Worm (Caenorhabditis elegans) whole organism, young adult: ENCODE results near the gene T02H6.10.

ENCODE experiments used
- B0019.2 ChIP-seq: fragments of 200-800 bp; sonication (Bioruptor generic); conservative IDR thresholded peaks from 2 replicates; pipeline ENCODE4 v1.3.6; 2022; ENCODE audit warnings: missing genetic modification reagents, missing genetic modification characterization, missing compliant biosample characterization
- C17E4.6 ChIP-seq: fragments of 200-800 bp; sonication (Bioruptor generic); IDR thresholded peaks from 2 replicates; pipeline ENCODE4 v1.3.6; 2022; ENCODE audit warnings: missing genetic modification reagents, missing genetic modification characterization, missing compliant biosample characterization
- D2030.7 ChIP-seq: fragments of 200-800 bp; sonication (Bioruptor generic); IDR thresholded peaks from 2 replicates; pipeline ENCODE4 v1.3.6; 2022; ENCODE audit warnings: missing genetic modification reagents, missing genetic modification characterization, missing compliant biosample characterization
- F33H1.4 ChIP-seq: fragments of 200-800 bp; sonication (Bioruptor generic); IDR thresholded peaks from 2 replicates; pipeline ENCODE4 v1.3.6; 2022; ENCODE audit warnings: missing genetic modification reagents, missing genetic modification characterization, missing compliant biosample characterization
- F37B4.10 ChIP-seq: fragments of 200-800 bp; sonication (Bioruptor generic); IDR thresholded peaks from 2 replicates; pipeline ENCODE4 v1.3.6; 2022; ENCODE audit warnings: missing genetic modification characterization, missing compliant biosample characterization
- Y67H2A.10 ChIP-seq: fragments of 200-800 bp; sonication (Bioruptor generic); conservative IDR thresholded peaks from 2 replicates; pipeline ENCODE4 v1.3.6; 2022; ENCODE audit warnings: missing genetic modification reagents, missing genetic modification characterization, missing compliant biosample characterization
- Y79H2A.3 ChIP-seq: fragments of 200-800 bp; sonication (Bioruptor generic); conservative IDR thresholded peaks from 2 replicates; pipeline ENCODE4 v1.3.6; 2022; ENCODE audit warnings: missing genetic modification reagents, missing genetic modification characterization, missing compliant biosample characterization
- Y95B8A.8 ChIP-seq: fragments of 200-800 bp; sonication (Bioruptor generic); IDR thresholded peaks from 2 replicates; pipeline ENCODE4 v1.3.6; 2022; ENCODE audit warnings: missing genetic modification reagents, missing genetic modification characterization, missing compliant biosample characterization
- aptf-3 ChIP-seq: fragments of 200-800 bp; sonication (Bioruptor generic); IDR thresholded peaks from 2 replicates; pipeline ENCODE4 v1.3.6; 2022; ENCODE audit warnings: missing genetic modification characterization, missing compliant biosample characterization
- attf-3 ChIP-seq: fragments of 200-800 bp; sonication (Bioruptor generic); conservative IDR thresholded peaks from 2 replicates; pipeline ENCODE4 v1.3.6; 2022; ENCODE audit warnings: missing genetic modification reagents, missing genetic modification characterization, missing compliant biosample characterization
- attf-6 ChIP-seq: fragments of 200-800 bp; sonication (Bioruptor generic); IDR thresholded peaks from 2 replicates; pipeline ENCODE4 v1.3.6; 2022; ENCODE audit warnings: missing genetic modification reagents, missing genetic modification characterization, missing compliant biosample characterization
- bed-1 ChIP-seq: fragments of 200-800 bp; sonication (Bioruptor generic); IDR thresholded peaks from 2 replicates; pipeline ENCODE4 v1.3.6; 2022; ENCODE audit warnings: missing genetic modification reagents, missing genetic modification characterization, missing compliant biosample characterization
- cebp-2 ChIP-seq: fragments of 200-800 bp; sonication (Bioruptor generic); IDR thresholded peaks from 2 replicates; pipeline ENCODE4 v1.3.6; 2022; ENCODE audit warnings: missing genetic modification characterization, missing compliant biosample characterization
- ceh-58 ChIP-seq: fragments of 200-800 bp; sonication (Bioruptor generic); IDR thresholded peaks from 2 replicates; pipeline ENCODE4 v1.3.6; 2022; ENCODE audit warnings: missing genetic modification characterization, missing compliant biosample characterization
- ceh-91 ChIP-seq: fragments of 200-800 bp; sonication (Bioruptor generic); IDR thresholded peaks from 2 replicates; pipeline ENCODE4 v1.3.6; 2022; ENCODE audit warnings: missing genetic modification reagents, missing genetic modification characterization, missing compliant biosample characterization
- egl-18 ChIP-seq: fragments of 200-800 bp; sonication (Bioruptor generic); IDR thresholded peaks from 2 replicates; pipeline ENCODE4 v1.3.6; 2022; ENCODE audit warnings: missing genetic modification reagents, missing genetic modification characterization, missing compliant biosample characterization
- lin-26 ChIP-seq: fragments of 200-800 bp; sonication (Bioruptor generic); IDR thresholded peaks from 2 replicates; pipeline ENCODE4 v1.3.6; 2022; ENCODE audit warnings: missing genetic modification reagents, missing genetic modification characterization, missing compliant biosample characterization
- lir-1 ChIP-seq: fragments of 200-800 bp; sonication (Bioruptor generic); conservative IDR thresholded peaks from 2 replicates; pipeline ENCODE4 v1.3.6; 2022; ENCODE audit warnings: missing genetic modification reagents, missing genetic modification characterization, missing compliant biosample characterization
- madf-10 ChIP-seq: sonication (generic microtip); optimal IDR thresholded peaks from 2 replicates; lab custom pipeline; 2016; ENCODE audit warnings: mild to moderate bottlenecking, missing genetic modification characterization, missing compliant biosample characterization
- madf-3 ChIP-seq: fragments of 200-800 bp; sonication (Bioruptor generic); IDR thresholded peaks from 2 replicates; pipeline ENCODE4 v1.3.6; 2022; ENCODE audit warnings: missing genetic modification reagents, missing genetic modification characterization, missing compliant biosample characterization
- madf-8 ChIP-seq: fragments of 200-800 bp; sonication (Bioruptor generic); conservative IDR thresholded peaks from 2 replicates; pipeline ENCODE4 v1.3.6; 2022; ENCODE audit warnings: missing genetic modification reagents, missing genetic modification characterization, missing compliant biosample characterization
- mcd-1 ChIP-seq: fragments of 200-800 bp; sonication (Bioruptor generic); IDR thresholded peaks from 2 replicates; pipeline ENCODE4 v1.3.6; 2022; ENCODE audit warnings: missing genetic modification reagents, missing genetic modification characterization, missing compliant biosample characterization
- nfyb-1 ChIP-seq: fragments of 200-800 bp; sonication (Bioruptor generic); IDR thresholded peaks from 2 replicates; pipeline ENCODE4 v1.3.6; 2022; ENCODE audit warnings: missing genetic modification reagents, missing genetic modification characterization, missing compliant biosample characterization
- nhr-120 ChIP-seq: fragments of 200-800 bp; sonication (Bioruptor generic); IDR thresholded peaks from 2 replicates; pipeline ENCODE4 v1.3.6; 2022; ENCODE audit warnings: missing genetic modification characterization, missing compliant biosample characterization
- nhr-90 ChIP-seq: sonication (generic microtip); optimal IDR thresholded peaks from 2 replicates; lab custom pipeline; 2016; ENCODE audit warnings: missing genotype, mild to moderate bottlenecking, missing genetic modification characterization, missing compliant biosample characterization
- pbrm-1 ChIP-seq: fragments of 200-800 bp; sonication (Bioruptor generic); IDR thresholded peaks from 2 replicates; pipeline ENCODE4 v1.3.6; 2022; ENCODE audit warnings: missing genetic modification reagents, missing genetic modification characterization, missing compliant biosample characterization
- rcor-1 ChIP-seq: fragments of 200-800 bp; sonication (Bioruptor generic); IDR thresholded peaks from 2 replicates; pipeline ENCODE4 v1.3.6; 2022; ENCODE audit warnings: missing genetic modification reagents, missing genetic modification characterization, missing compliant biosample characterization
- repo-1 ChIP-seq: sonication (generic microtip); optimal IDR thresholded peaks from 2 replicates; lab custom pipeline; 2017; ENCODE audit warnings: mild to moderate bottlenecking, missing genetic modification characterization, missing compliant biosample characterization
- sea-2 ChIP-seq: fragments of 200-800 bp; sonication (Bioruptor generic); IDR thresholded peaks from 2 replicates; pipeline ENCODE4 v1.3.6; 2022; ENCODE audit warnings: missing genetic modification characterization, missing compliant biosample characterization
- snpc-3.4 ChIP-seq: sonication (generic microtip); optimal IDR thresholded peaks from 2 replicates; lab custom pipeline; 2017; ENCODE audit warnings: missing genetic modification characterization, mild to moderate bottlenecking, missing compliant biosample characterization, antibody characterized with exemption, moderate library complexity, missing genotype, missing genetic modification reagents
- snpc-4 ChIP-seq, 5 experiments: fragments of 150-350 bp in 1 of 5; sonication (generic microtip) in 4 of 5; optimal IDR thresholded peaks; 2 replicates each; lab custom pipeline; 2014 to 2018; ENCODE audit warnings: missing genetic modification characterization in 5 of 5, missing biosample characterization in 3 of 5, antibody characterized with exemption in 2 of 5, mild to moderate bottlenecking in 2 of 5, missing compliant biosample characterization in 2 of 5, missing genotype in 2 of 5, moderate library complexity in 2 of 5, missing genetic modification reagents in 1 of 5
- ztf-18 ChIP-seq: sonication (generic microtip); optimal IDR thresholded peaks from 2 replicates; lab custom pipeline; 2016; ENCODE audit warnings: missing genotype, mild to moderate bottlenecking, missing genetic modification characterization, missing compliant biosample characterization
- ztf-25 ChIP-seq: fragments of 200-800 bp; sonication (Bioruptor generic); IDR thresholded peaks from 2 replicates; pipeline ENCODE4 v1.3.6; 2022; ENCODE audit warnings: missing genetic modification reagents, missing genetic modification characterization, missing compliant biosample characterization
- ztf-28 ChIP-seq: fragments of 200-800 bp; sonication (Bioruptor generic); IDR thresholded peaks from 2 replicates; pipeline ENCODE4 v1.3.6; 2022; ENCODE audit warnings: missing genetic modification reagents, missing genetic modification characterization, missing compliant biosample characterization
- ztf-6 ChIP-seq: fragments of 200-800 bp; sonication (Bioruptor generic); IDR thresholded peaks from 2 replicates; pipeline ENCODE4 v1.3.6; 2022; ENCODE audit warnings: missing genetic modification reagents, missing genetic modification characterization, missing compliant biosample characterization

Gene T02H6.10

ce11 chrII:695079-695478 is 14.6 kb upstream of the T02H6.10 start:
- 0 out of 2 replicates have a peak, but pooled peaks have one; percentile 53 for TF ChIP-seq attf-3
- TF ChIP-seq pbrm-1 (GFP tag; lab: Robert Waterston, UW) = 0 out of 2 replicates have a peak, but pooled peaks have one; percentile 30
- peak; percentile 72; the same call in 1 of the 2 replicates for TF ChIP-seq sea-2 (GFP tag; lab: Robert Waterston, UW)
- peak; percentile 52; the same call in 1 of the 2 replicates for TF ChIP-seq Y79H2A.3 (GFP tag; lab: Robert Waterston, UW)
- peak; percentile 68 for TF ChIP-seq nfyb-1 (GFP tag; lab: Robert Waterston, UW)
- TF ChIP-seq C17E4.6 (GFP tag; lab: Robert Waterston, UW) = 0 out of 2 replicates have a peak, but pooled peaks have one; percentile 42
- peak; percentile 81 for TF ChIP-seq ztf-25 (GFP tag; lab: Robert Waterston, UW)
- peak; percentile 54; the same call in 1 of the 2 replicates for TF ChIP-seq ztf-6 (GFP tag; lab: Robert Waterston, UW)
- peak; percentile 76 for TF ChIP-seq madf-3 (GFP tag; lab: Robert Waterston, UW)
- TF ChIP-seq attf-6 (GFP tag; lab: Robert Waterston, UW) = peak; percentile 52; the same call in 1 of the 2 replicates
- 0 out of 2 replicates have a peak, but pooled peaks have one; percentile 75 for TF ChIP-seq nhr-120 (GFP tag; lab: Robert Waterston, UW)
- peak; percentile 86 for TF ChIP-seq ztf-28 (GFP tag; lab: Robert Waterston, UW)
- peak; percentile 90; the same call in 1 of the 2 replicates for TF ChIP-seq F37B4.10 (GFP tag; lab: Robert Waterston, UW)
- peak; percentile 22; the same call in 1 of the 2 replicates for TF ChIP-seq madf-8 (GFP tag; lab: Robert Waterston, UW)
- TF ChIP-seq cebp-2 (GFP tag; lab: Robert Waterston, UW) = peak; percentile 58; the same call in 1 of the 2 replicates
- TF ChIP-seq lir-1 (GFP tag; lab: Robert Waterston, UW) = 0 out of 2 replicates have a peak, but pooled peaks have one; percentile 19
- TF ChIP-seq aptf-3 (GFP tag; lab: Robert Waterston, UW) = peak; percentile 91
- TF ChIP-seq bed-1 (GFP tag; lab: Robert Waterston, UW) = peak; percentile 93; the same call in 1 of the 2 replicates
- TF ChIP-seq lin-26 (GFP tag; lab: Robert Waterston, UW) = 0 out of 2 replicates have a peak, but pooled peaks have one; percentile 56
- peak; percentile 77 for TF ChIP-seq F33H1.4 (GFP tag; lab: Robert Waterston, UW)
- TF ChIP-seq D2030.7 (GFP tag; lab: Robert Waterston, UW) = peak; percentile 54
- TF ChIP-seq ceh-58 (GFP tag; lab: Robert Waterston, UW) = peak; percentile 74; the same call in 1 of the 2 replicates
- TF ChIP-seq B0019.2 (GFP tag; lab: Robert Waterston, UW) = 0 out of 2 replicates have a peak, but pooled peaks have one; percentile 32
- TF ChIP-seq ceh-91 (GFP tag; lab: Robert Waterston, UW) = peak; percentile 72; the same call in 1 of the 2 replicates
- TF ChIP-seq egl-18 (GFP tag; lab: Robert Waterston, UW) = 0 out of 2 replicates have a peak, but pooled peaks have one; percentile 37

ce11 chrII:691550-691949 is 11.0 kb upstream of the T02H6.10 start, which contains the start of gene T02H6.3:
TSS of gene T02H6.3 (plus strand) at chrII:691850.
- TF ChIP-seq madf-10 (tag; lab: Kevin White, UChicago) (no peak), F37B4.10 (GFP tag; lab: Robert Waterston, UW) (no peak), nhr-90 (tag; lab: Kevin White, UChicago) (no peak), ztf-18 (tag; lab: Kevin White, UChicago) (no peak), Y95B8A.8 (GFP tag; lab: Robert Waterston, UW) (no peak), Y67H2A.10 (GFP tag; lab: Robert Waterston, UW) (no peak), rcor-1 (GFP tag; lab: Robert Waterston, UW) (no peak), snpc-3.4 (tag; lab: Kevin White, UChicago) (no peak), snpc-4 (GFP tag; optimal IDR thresholded peaks at IDR 0.05; lab: Kevin White, UChicago) (no peak), snpc-4 (tag; optimal IDR thresholded peaks at IDR 0.05; lab: Kevin White, UChicago) (no peak), repo-1 (no peak), mcd-1 (GFP tag; lab: Robert Waterston, UW) (no peak)
